Fruit fly (Drosophila melanogaster) whole organism, embryonic: ENCODE results near the gene GNBP3.

Source experiments
- CG10209 ChIP-seq: fragments of 200-800 bp; sonication (Bioruptor generic); optimal IDR thresholded peaks from 3 replicates; lab custom pipeline; 2017; ENCODE audit warnings: missing biosample characterization, mild to moderate bottlenecking, missing genetic modification characterization, missing genetic modification reagents
- CG10321 ChIP-seq: fragments of 200-800 bp; sonication (Bioruptor generic); IDR thresholded peaks from 2 replicates; pipeline ENCODE4 v1.3.6; 2022; ENCODE audit warnings: missing biosample characterization, missing genetic modification characterization
- CG11696 ChIP-seq: fragments of 200-800 bp; sonication (Bioruptor generic); IDR thresholded peaks from 2 replicates; pipeline ENCODE4 v1.3.6; 2022; ENCODE audit warnings: missing biosample characterization, missing genetic modification characterization
- CG12942 ChIP-seq: fragments of 200-800 bp; sonication (Bioruptor generic); optimal IDR thresholded peaks from 3 replicates; lab custom pipeline; 2016; ENCODE audit warnings: missing biosample characterization, missing genetic modification characterization
- CG13624 ChIP-seq: fragments of 200-800 bp; sonication (Bioruptor generic); optimal IDR thresholded peaks from 2 replicates; lab custom pipeline; 2016; ENCODE audit warnings: missing biosample characterization, missing genetic modification characterization
- CG14014 ChIP-seq: fragments of 200-800 bp; sonication (Bioruptor generic); IDR thresholded peaks from 2 replicates; pipeline ENCODE4 v1.3.6; 2022; ENCODE audit warnings: missing biosample characterization, missing genetic modification characterization
- CG15269 ChIP-seq: fragments of 200-800 bp; sonication (Bioruptor generic); optimal IDR thresholded peaks from 2 replicates; lab custom pipeline; 2018; ENCODE audit warnings: missing biosample characterization, mild to moderate bottlenecking, missing genetic modification characterization, moderate library complexity
- CG15696 ChIP-seq: fragments of 200-800 bp; sonication (Bioruptor generic); optimal IDR thresholded peaks from 2 replicates; lab custom pipeline; 2019; ENCODE audit warnings: missing biosample characterization, mild to moderate bottlenecking, missing genetic modification characterization, moderate library complexity
- CG17359 ChIP-seq: fragments of 200-800 bp; sonication (Bioruptor generic); optimal IDR thresholded peaks from 3 replicates; lab custom pipeline; 2018; ENCODE audit warnings: missing biosample characterization, mild to moderate bottlenecking, missing genetic modification characterization, moderate library complexity
- CG2116 ChIP-seq: fragments of 200-800 bp; sonication (Bioruptor generic); optimal IDR thresholded peaks from 3 replicates; lab custom pipeline; 2018; ENCODE audit warnings: missing biosample characterization, mild to moderate bottlenecking, missing genetic modification characterization
- CG2678 ChIP-seq: fragments of 200-800 bp; sonication (Bioruptor generic); optimal IDR thresholded peaks from 3 replicates; lab custom pipeline; 2019; ENCODE audit warnings: missing biosample characterization, mild to moderate bottlenecking, missing genetic modification characterization, moderate library complexity
- CG31224 ChIP-seq: fragments of 200-800 bp; sonication (Bioruptor generic); IDR thresholded peaks from 2 replicates; pipeline ENCODE4 v1.3.6; 2022; ENCODE audit warnings: missing biosample characterization, missing genetic modification characterization
- CG3726 ChIP-seq: fragments of 200-800 bp; sonication (Bioruptor generic); IDR thresholded peaks from 3 replicates; pipeline ENCODE4, ENCODE4 v1.3.6; 2022; ENCODE audit warnings: missing biosample characterization, missing genetic modification characterization
- CG43689 ChIP-seq: fragments of 200-800 bp; sonication (Bioruptor generic); IDR thresholded peaks from 2 replicates; pipeline ENCODE4 v1.3.6; 2022; ENCODE audit warnings: missing biosample characterization, missing genetic modification characterization
- CG6683 ChIP-seq: fragments of 200-800 bp; sonication (Bioruptor generic); optimal IDR thresholded peaks from 2 replicates; lab custom pipeline; 2017; ENCODE audit warnings: missing biosample characterization, mild to moderate bottlenecking, missing genetic modification characterization, missing genetic modification reagents
- CG7357 ChIP-seq: fragments of 200-800 bp; sonication (Bioruptor generic); IDR thresholded peaks from 3 replicates; pipeline ENCODE4 v1.3.6; 2022; ENCODE audit warnings: missing biosample characterization, missing genetic modification characterization
- CG9609 ChIP-seq: fragments of 200-800 bp; sonication (Bioruptor generic); optimal IDR thresholded peaks from 3 replicates; lab custom pipeline; 2016; ENCODE audit warnings: missing biosample characterization, missing genetic modification characterization
- CG9876 ChIP-seq: fragments of 200-800 bp; sonication (Bioruptor generic); optimal IDR thresholded peaks from 2 replicates; lab custom pipeline; 2016; ENCODE audit warnings: missing biosample characterization, missing genetic modification characterization
- Elba2 ChIP-seq: fragments of 200-800 bp; sonication (Bioruptor generic); optimal IDR thresholded peaks from 3 replicates; lab custom pipeline; 2016; ENCODE audit warnings: missing biosample characterization, missing genetic modification characterization
- HLH54F ChIP-seq: fragments of 200-800 bp; sonication (Bioruptor generic); optimal IDR thresholded peaks from 3 replicates; lab custom pipeline; 2016; ENCODE audit warnings: missing biosample characterization, missing genetic modification characterization
- Hand ChIP-seq: fragments of 200-800 bp; sonication (Bioruptor generic); optimal IDR thresholded peaks from 2 replicates; lab custom pipeline; 2017; ENCODE audit warnings: mild to moderate bottlenecking, missing biosample characterization, missing genetic modification reagents, missing genetic modification characterization
- HmgZ ChIP-seq: fragments of 200-800 bp; sonication (Bioruptor generic); optimal IDR thresholded peaks from 2 replicates; lab custom pipeline; 2018; ENCODE audit warnings: missing biosample characterization, mild to moderate bottlenecking, missing genetic modification characterization
- Hr3 ChIP-seq: fragments of 200-800 bp; sonication (Bioruptor generic); optimal IDR thresholded peaks from 3 replicates; lab custom pipeline; 2016; ENCODE audit warnings: missing biosample characterization, missing genetic modification characterization
- Mrtf ChIP-seq: fragments of 200-800 bp; sonication (Bioruptor generic); IDR thresholded peaks from 3 replicates; pipeline ENCODE4 v1.3.6; 2022; ENCODE audit warnings: missing biosample characterization, missing genetic modification characterization
- NC2α ChIP-seq: fragments of 200-800 bp; sonication (Bioruptor generic); optimal IDR thresholded peaks from 2 replicates; lab custom pipeline; 2016; ENCODE audit warnings: missing biosample characterization, missing genetic modification characterization
- NC2β ChIP-seq: fragments of 200-800 bp; sonication (Bioruptor generic); optimal IDR thresholded peaks from 2 replicates; lab custom pipeline; 2016; ENCODE audit warnings: missing biosample characterization, missing genetic modification characterization
- Nf-YC ChIP-seq: fragments of 200-800 bp; optimal IDR thresholded peaks from 3 replicates; lab custom pipeline; 2019; ENCODE audit warnings: missing biosample characterization, mild to moderate bottlenecking, missing genetic modification characterization, moderate library complexity
- Oaz ChIP-seq: fragments of 200-800 bp; sonication (Bioruptor generic); IDR thresholded peaks from 2 replicates; pipeline ENCODE4 v1.3.6; 2022; ENCODE audit warnings: missing biosample characterization, missing genetic modification characterization
- Sox102F ChIP-seq: fragments of 200-800 bp; sonication (Bioruptor generic); optimal IDR thresholded peaks from 2 replicates; lab custom pipeline; 2018; ENCODE audit warnings: missing biosample characterization, mild to moderate bottlenecking, missing genetic modification characterization, moderate library complexity
- Sry-β ChIP-seq: fragments of 200-800 bp; sonication (Bioruptor generic); optimal IDR thresholded peaks from 2 replicates; lab custom pipeline; 2018; ENCODE audit warnings: missing biosample characterization, mild to moderate bottlenecking, missing genetic modification characterization, moderate library complexity
- Usf ChIP-seq: fragments of 200-800 bp; sonication (Bioruptor generic); optimal IDR thresholded peaks from 2 replicates; lab custom pipeline; 2017; ENCODE audit warnings: missing genotype, missing biosample characterization, missing genetic modification characterization
- Xbp1 ChIP-seq: fragments of 200-800 bp; sonication (Bioruptor generic); optimal IDR thresholded peaks from 3 replicates; lab custom pipeline; 2016; ENCODE audit warnings: missing biosample characterization, mild to moderate bottlenecking, missing genetic modification characterization
- YL-1 ChIP-seq: fragments of 200-800 bp; sonication (Bioruptor generic); optimal IDR thresholded peaks from 3 replicates; lab custom pipeline; 2017; ENCODE audit warnings: missing biosample characterization, mild to moderate bottlenecking, missing genetic modification characterization
- aop ChIP-seq: fragments of 200-800 bp; sonication (Bioruptor generic); IDR thresholded peaks from 2 replicates; pipeline ENCODE4 v1.3.6; 2022; ENCODE audit warnings: missing biosample characterization, missing genetic modification characterization
- az2 ChIP-seq: fragments of 200-800 bp; sonication (Bioruptor generic); optimal IDR thresholded peaks from 3 replicates; lab custom pipeline; 2016; ENCODE audit warnings: missing biosample characterization, missing genetic modification characterization
- chif ChIP-seq, 2 experiments: fragments of 200-800 bp; sonication (Bioruptor generic); optimal IDR thresholded peaks; 3 replicates each; lab custom pipeline; 2016; ENCODE audit warnings: missing biosample characterization in 2 of 2, missing genetic modification characterization in 2 of 2
- cwo ChIP-seq: fragments of 200-800 bp; sonication (Bioruptor generic); optimal IDR thresholded peaks from 3 replicates; lab custom pipeline; 2017; ENCODE audit warnings: missing biosample characterization, missing genetic modification characterization, mild to moderate bottlenecking, moderate library complexity, missing genetic modification reagents
- dm ChIP-seq: fragments of 200-800 bp; sonication (Bioruptor generic); optimal IDR thresholded peaks from 3 replicates; lab custom pipeline; 2016; ENCODE audit warnings: missing biosample characterization, missing genetic modification characterization
- dmrt99B ChIP-seq: fragments of 200-800 bp; sonication (Bioruptor generic); optimal IDR thresholded peaks from 2 replicates; lab custom pipeline; 2018; ENCODE audit warnings: missing biosample characterization, mild to moderate bottlenecking, missing genetic modification characterization, moderate library complexity
- dysf ChIP-seq: fragments of 200-800 bp; sonication (Bioruptor generic); IDR thresholded peaks from 3 replicates; pipeline ENCODE4 v1.3.6; 2022; ENCODE audit warnings: missing biosample characterization, missing genetic modification characterization
- en ChIP-seq: fragments of 200-800 bp; sonication (Bioruptor generic); optimal IDR thresholded peaks from 2 replicates; lab custom pipeline; 2016; ENCODE audit warnings: missing biosample characterization, missing genetic modification characterization
- gce ChIP-seq: fragments of 200-800 bp; sonication (Bioruptor generic); IDR thresholded peaks from 3 replicates; pipeline ENCODE4 v1.3.6; 2022; ENCODE audit warnings: missing biosample characterization, missing genetic modification characterization
- gro ChIP-seq: fragments of 200-800 bp; sonication (Bioruptor generic); optimal IDR thresholded peaks from 2 replicates; lab custom pipeline; 2016; ENCODE audit warnings: missing biosample characterization, missing genetic modification characterization
- ken ChIP-seq: fragments of 200-800 bp; sonication (Bioruptor generic); IDR thresholded peaks from 3 replicates; pipeline ENCODE4 v1.3.6; 2022; ENCODE audit warnings: missing biosample characterization, missing genetic modification characterization
- lov ChIP-seq, 2 experiments: fragments of 200-800 bp in 1 of 2; fragments of >200 bp in 1 of 2; sonication (Bioruptor generic) in 1 of 2; IDR thresholded peaks in 1 of 2; optimal IDR thresholded peaks in 1 of 2; 2 replicates in 1 of 2; 3 replicates in 1 of 2; pipeline versions ENCODE4 v1.3.6 to Lab custom; 2017 to 2022; ENCODE audit warnings: missing biosample characterization in 1 of 2, missing genetic modification characterization in 1 of 2
- mam ChIP-seq: fragments of 200-800 bp; sonication (Bioruptor generic); optimal IDR thresholded peaks from 3 replicates; lab custom pipeline; 2016; ENCODE audit warnings: missing biosample characterization, missing genetic modification characterization
- mirr ChIP-seq: fragments of 200-800 bp; sonication (Bioruptor generic); optimal IDR thresholded peaks from 3 replicates; lab custom pipeline; 2018; ENCODE audit warnings: missing biosample characterization, mild to moderate bottlenecking, missing genetic modification characterization
- nerfin-1 ChIP-seq: fragments of 200-800 bp; sonication (Bioruptor generic); optimal IDR thresholded peaks from 3 replicates; lab custom pipeline; 2019; ENCODE audit warnings: missing biosample characterization, mild to moderate bottlenecking, missing genetic modification characterization, moderate library complexity
- rib ChIP-seq: fragments of 200-800 bp; sonication (Bioruptor generic); IDR thresholded peaks from 2 replicates; pipeline ENCODE4 v1.3.6; 2022; ENCODE audit warnings: missing biosample characterization, missing genetic modification characterization
- vfl ChIP-seq: fragments of 200-800 bp; sonication (Bioruptor generic); optimal IDR thresholded peaks from 2 replicates; lab custom pipeline; 2016; ENCODE audit warnings: missing biosample characterization, missing genetic modification characterization
- wdn ChIP-seq: fragments of 200-800 bp; sonication (Bioruptor generic); IDR thresholded peaks from 2 replicates; pipeline ENCODE4 v1.3.6; 2022; ENCODE audit warnings: missing biosample characterization, missing genetic modification characterization

The GNBP3 gene

dm6 chr3L:8954648-8955033 is at the start of gene GNBP3 (continued):
- TF ChIP-seq Nf-YC (peak; percentile 22), CG12942 (no peak), CG15696 (tag; lab: Kevin White, UChicago) (peak; percentile 82), Hand (GFP tag; lab: Kevin White, UChicago) (no peak), CG9609 (GFP tag; lab: Kevin White, UChicago) (no peak), CG2116 (GFP tag; lab: Kevin White, UChicago) (no peak), az2 (GFP tag; lab: Kevin White, UChicago) (peak; percentile 2), CG10321 (GFP tag; lab: Robert Waterston, UW) (no peak), ken (GFP tag; lab: Robert Waterston, UW) (0 out of 3 replicates have a peak, but pooled peaks have one; percentile 15), CG10209 (GFP tag; lab: Kevin White, UChicago) (peak; percentile 44), vfl (GFP tag; lab: Kevin White, UChicago) (no peak), CG31224 (peak; percentile 58), dmrt99B (tag; lab: Kevin White, UChicago) (peak; percentile 70), nerfin-1 (no peak), CG2678 (tag; lab: Kevin White, UChicago) (peak; percentile 87), rib (no peak), CG11696 (GFP tag; lab: Robert Waterston, UW) (no peak), CG17359 (tag; lab: Kevin White, UChicago) (peak; percentile 61), Usf (GFP tag; lab: Kevin White, UChicago) (peak; percentile 17), gce (GFP tag; lab: Robert Waterston, UW) (no peak; the same call in 2 of the 3 replicates), CG6683 (GFP tag; lab: Kevin White, UChicago) (peak; percentile 75), dysf (peak; percentile 68), Hr3 (peak; percentile 5), HmgZ (tag; lab: Kevin White, UChicago) (peak; percentile 25), CG43689 (GFP tag; lab: Robert Waterston, UW) (no peak), Elba2 (GFP tag; lab: Kevin White, UChicago) (no peak), wdn (0 out of 2 replicates have a peak, but pooled peaks have one; percentile 17), gro (GFP tag; lab: Kevin White, UChicago) (no peak), cwo (GFP tag; lab: Kevin White, UChicago) (peak; percentile 33), CG13624 (GFP tag; lab: Kevin White, UChicago) (peak; percentile 16), CG3726 (GFP tag; lab: Robert Waterston, UW) (no peak), CG15269 (tag; lab: Kevin White, UChicago) (peak; percentile 43), YL-1 (GFP tag; lab: Kevin White, UChicago) (no peak), mirr (GFP tag; lab: Kevin White, UChicago) (no peak), chif (GFP tag; optimal IDR thresholded peaks at IDR 0.05; lab: Kevin White, UChicago) (no peak), Mrtf (no peak), HLH54F (GFP tag; lab: Kevin White, UChicago) (peak; percentile 9), Oaz (no peak), CG9876 (no peak), mam (GFP tag; lab: Kevin White, UChicago) (peak; percentile 55), NC2β (GFP tag; lab: Kevin White, UChicago) (no peak), NC2α (GFP tag; lab: Kevin White, UChicago) (no peak), Sox102F (GFP tag; lab: Kevin White, UChicago) (peak; percentile 25), lov (optimal IDR thresholded peaks at IDR 0.05; lab: Kevin White, UChicago) (no peak), lov (GFP tag; IDR thresholded peaks at IDR 0.05; lab: Robert Waterston, UW) (0 out of 3 replicates have a peak, but pooled peaks have one; percentile 26), Xbp1 (peak; percentile 42), aop (GFP tag; lab: Robert Waterston, UW) (no peak), Sry-β (GFP tag; lab: Kevin White, UChicago) (peak; percentile 11), dm (GFP tag; lab: Kevin White, UChicago) (no peak), CG7357 (0 out of 3 replicates have a peak, but pooled peaks have one; percentile 31), en (GFP tag; lab: Kevin White, UChicago) (no peak), CG14014 (GFP tag; lab: Robert Waterston, UW) (peak; percentile 57; the same call in 1 of the 2 replicates)
